Fruit fly (Drosophila melanogaster) whole organism, pupa: ENCODE measurements around the gene Rdh.
A peak's percentile ranks its signal among the peaks of the same experiment; 100 is the strongest.

Experiments used
- CG10348 ChIP-seq: fragments of 200-800 bp; sonication (Bioruptor generic); IDR thresholded peaks from 2 replicates; pipeline ENCODE4 v1.3.6; 2022; ENCODE audit warnings: missing biosample characterization, missing genetic modification characterization
- CG12605 ChIP-seq: fragments of 200-800 bp; sonication (Bioruptor generic); IDR thresholded peaks from 2 replicates; pipeline ENCODE4 v1.3.6; 2022; ENCODE audit warnings: missing biosample characterization, missing genetic modification characterization
- CG13204 ChIP-seq: fragments of 200-800 bp; sonication (Bioruptor generic); optimal IDR thresholded peaks from 2 replicates; lab custom pipeline; 2018; ENCODE audit warnings: missing biosample characterization, mild to moderate bottlenecking, missing genetic modification characterization, moderate library complexity
- CG14655 ChIP-seq: fragments of 200-800 bp; sonication (Bioruptor generic); optimal IDR thresholded peaks from 3 replicates; lab custom pipeline; 2017; ENCODE audit warnings: mild to moderate bottlenecking, missing biosample characterization, missing genetic modification reagents, missing genetic modification characterization
- CG15710 ChIP-seq: fragments of 200-800 bp; sonication (Bioruptor generic); optimal IDR thresholded peaks from 2 replicates; lab custom pipeline; 2018; ENCODE audit warnings: missing biosample characterization, mild to moderate bottlenecking, missing genetic modification characterization, moderate library complexity
- CG17806 ChIP-seq: fragments of 200-800 bp; sonication (Bioruptor generic); optimal IDR thresholded peaks from 2 replicates; lab custom pipeline; 2018; ENCODE audit warnings: missing biosample characterization, mild to moderate bottlenecking, missing genetic modification characterization, moderate library complexity
- CG32121 ChIP-seq: fragments of 200-800 bp; sonication (Bioruptor generic); IDR thresholded peaks from 2 replicates; pipeline ENCODE4 v1.3.6; 2022; ENCODE audit warnings: missing biosample characterization, missing genetic modification characterization
- CG34367 ChIP-seq: fragments of 200-800 bp; sonication (Bioruptor generic); optimal IDR thresholded peaks from 2 replicates; lab custom pipeline; 2018; ENCODE audit warnings: missing biosample characterization, mild to moderate bottlenecking, missing genetic modification characterization
- CG4496 ChIP-seq: fragments of 200-800 bp; sonication (Bioruptor generic); IDR thresholded peaks from 3 replicates; pipeline ENCODE4 v1.3.6; 2022; ENCODE audit warnings: missing biosample characterization, missing genetic modification characterization
- CG8159 ChIP-seq: fragments of 200-800 bp; sonication (Bioruptor generic); optimal IDR thresholded peaks from 3 replicates; lab custom pipeline; 2018; ENCODE audit warnings: missing biosample characterization, mild to moderate bottlenecking, missing genetic modification characterization, moderate library complexity
- CG8301 ChIP-seq: fragments of 200-800 bp; sonication (Bioruptor generic); optimal IDR thresholded peaks from 2 replicates; lab custom pipeline; 2018; ENCODE audit warnings: missing biosample characterization, mild to moderate bottlenecking, missing genetic modification characterization
- CG9948 ChIP-seq: fragments of 200-800 bp; sonication (Bioruptor generic); optimal IDR thresholded peaks from 2 replicates; lab custom pipeline; 2018; ENCODE audit warnings: missing biosample characterization, mild to moderate bottlenecking, missing genetic modification characterization, moderate library complexity
- D1 ChIP-seq: fragments of 200-800 bp; sonication (Bioruptor generic); optimal IDR thresholded peaks from 2 replicates; lab custom pipeline; 2018; ENCODE audit warnings: missing biosample characterization, mild to moderate bottlenecking, missing genetic modification characterization, moderate library complexity
- EcR ChIP-seq: fragments of 200-800 bp; sonication (Bioruptor generic); optimal IDR thresholded peaks from 3 replicates; lab custom pipeline; 2019; ENCODE audit warnings: missing biosample characterization, missing genetic modification characterization, mild to moderate bottlenecking, moderate library complexity, missing genetic modification reagents
- Ets98B ChIP-seq: fragments of 200-800 bp; sonication (Bioruptor generic); IDR thresholded peaks from 2 replicates; pipeline ENCODE4 v1.3.6; 2022; ENCODE audit warnings: missing biosample characterization, missing genetic modification characterization
- Pif1A ChIP-seq: fragments of 200-800 bp; sonication (Bioruptor generic); optimal IDR thresholded peaks from 3 replicates; lab custom pipeline; 2016; ENCODE audit warnings: missing biosample characterization, missing genetic modification characterization
- Pif1B ChIP-seq: fragments of 200-800 bp; sonication (Bioruptor generic); optimal IDR thresholded peaks from 3 replicates; lab custom pipeline; 2016; ENCODE audit warnings: missing biosample characterization, missing genetic modification characterization
- Snoo ChIP-seq: fragments of 200-800 bp; sonication (Bioruptor generic); optimal IDR thresholded peaks from 3 replicates; lab custom pipeline; 2017; ENCODE audit warnings: missing biosample characterization, mild to moderate bottlenecking, missing genetic modification characterization, inconsistent platforms
- fd96Ca ChIP-seq: fragments of 200-800 bp; sonication (Bioruptor generic); IDR thresholded peaks from 3 replicates; pipeline ENCODE4 v1.3.6; 2022; ENCODE audit warnings: missing biosample characterization, missing genetic modification characterization
- gl ChIP-seq: fragments of 200-800 bp; sonication (Bioruptor generic); optimal IDR thresholded peaks from 2 replicates; lab custom pipeline; 2018; ENCODE audit warnings: missing biosample characterization, mild to moderate bottlenecking, missing genetic modification characterization
- rn ChIP-seq: fragments of 200-800 bp; sonication (Bioruptor generic); IDR thresholded peaks from 2 replicates; pipeline ENCODE4 v1.3.6; 2022; ENCODE audit warnings: missing biosample characterization, missing genetic modification characterization

Rdh gene

DNA sequence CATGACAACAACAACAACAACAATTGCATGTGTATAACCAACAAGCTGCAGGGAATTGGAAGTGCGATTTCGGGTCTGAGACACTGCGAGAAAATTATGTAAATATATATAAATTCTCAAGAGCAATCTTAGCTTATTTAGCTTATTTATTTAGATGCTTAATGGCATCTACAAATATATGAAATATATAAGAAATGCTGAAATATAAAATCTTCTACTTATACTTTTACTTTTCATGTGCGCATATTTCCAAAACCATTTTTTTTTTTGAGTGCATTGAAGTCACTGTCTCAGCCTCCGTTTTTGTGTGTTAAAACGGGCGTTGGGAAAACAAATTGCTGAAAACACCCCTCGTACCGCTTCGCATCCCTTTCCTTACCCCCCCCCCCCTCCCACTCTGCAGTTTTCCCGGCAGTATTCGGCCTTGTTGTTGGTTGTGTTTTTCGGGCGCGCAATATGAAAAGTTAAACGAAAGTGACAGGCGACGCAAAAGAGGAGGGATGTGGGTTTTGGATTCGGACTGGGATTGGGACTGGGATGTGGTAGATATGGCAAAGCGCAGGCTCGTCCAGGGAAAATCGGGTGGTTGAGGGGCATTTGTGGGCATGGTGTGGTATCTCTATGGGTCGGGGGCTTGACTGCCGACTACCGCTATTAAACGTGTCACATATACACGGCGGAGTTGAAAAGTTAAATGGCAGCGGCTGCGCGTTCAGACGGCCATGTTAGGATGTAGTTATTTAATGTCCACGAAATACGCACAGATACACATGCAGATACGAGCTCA is 30.1 kb downstream of the Rdh start:
- TF ChIP-seq CG9948 (tag; lab: Kevin White, UChicago) (no peak), CG10348 (GFP tag; lab: Robert Waterston, UW) (no peak), fd96Ca (no peak), CG8159 (no peak), CG14655 (GFP tag; lab: Kevin White, UChicago) (no peak), EcR (GFP tag; lab: Kevin White, UChicago) (no peak)
- TF ChIP-seq, all 21 proteins: peak for 0

DNA sequence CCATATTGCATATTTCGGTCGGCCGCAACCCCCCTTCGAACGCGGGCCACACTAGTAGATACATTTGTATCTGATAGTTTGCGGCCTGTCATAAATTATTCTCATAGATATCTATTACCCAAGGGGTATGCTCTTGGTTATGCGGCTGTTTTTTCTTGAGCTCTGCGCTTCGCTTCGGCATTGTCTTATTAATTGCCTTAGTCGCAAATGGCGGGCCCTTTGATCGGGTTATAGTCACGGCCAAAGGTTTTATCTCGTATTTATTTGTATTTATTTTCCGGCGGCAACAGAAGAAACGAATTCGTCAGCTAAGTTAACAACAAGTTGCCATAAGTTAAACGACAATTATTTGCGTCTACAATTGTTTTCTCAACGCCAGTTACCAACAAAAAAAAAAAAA is 30.8 kb downstream of the Rdh start:
- TF ChIP-seq gl (tag; lab: Kevin White, UChicago) (no peak), Snoo (no peak), CG9948 (tag; lab: Kevin White, UChicago) (no peak), D1 (tag; lab: Kevin White, UChicago) (no peak), CG10348 (GFP tag; lab: Robert Waterston, UW) (no peak), CG17806 (no peak), CG34367 (no peak), CG32121 (no peak), rn (GFP tag; lab: Robert Waterston, UW) (no peak), Pif1B (GFP tag; lab: Kevin White, UChicago) (no peak), CG4496 (GFP tag; lab: Robert Waterston, UW) (no peak), CG15710 (tag; lab: Kevin White, UChicago) (no peak), CG14655 (GFP tag; lab: Kevin White, UChicago) (no peak), Pif1A (GFP tag; lab: Kevin White, UChicago) (no peak)
- TF ChIP-seq, all 21 proteins: peak for 0

DNA sequence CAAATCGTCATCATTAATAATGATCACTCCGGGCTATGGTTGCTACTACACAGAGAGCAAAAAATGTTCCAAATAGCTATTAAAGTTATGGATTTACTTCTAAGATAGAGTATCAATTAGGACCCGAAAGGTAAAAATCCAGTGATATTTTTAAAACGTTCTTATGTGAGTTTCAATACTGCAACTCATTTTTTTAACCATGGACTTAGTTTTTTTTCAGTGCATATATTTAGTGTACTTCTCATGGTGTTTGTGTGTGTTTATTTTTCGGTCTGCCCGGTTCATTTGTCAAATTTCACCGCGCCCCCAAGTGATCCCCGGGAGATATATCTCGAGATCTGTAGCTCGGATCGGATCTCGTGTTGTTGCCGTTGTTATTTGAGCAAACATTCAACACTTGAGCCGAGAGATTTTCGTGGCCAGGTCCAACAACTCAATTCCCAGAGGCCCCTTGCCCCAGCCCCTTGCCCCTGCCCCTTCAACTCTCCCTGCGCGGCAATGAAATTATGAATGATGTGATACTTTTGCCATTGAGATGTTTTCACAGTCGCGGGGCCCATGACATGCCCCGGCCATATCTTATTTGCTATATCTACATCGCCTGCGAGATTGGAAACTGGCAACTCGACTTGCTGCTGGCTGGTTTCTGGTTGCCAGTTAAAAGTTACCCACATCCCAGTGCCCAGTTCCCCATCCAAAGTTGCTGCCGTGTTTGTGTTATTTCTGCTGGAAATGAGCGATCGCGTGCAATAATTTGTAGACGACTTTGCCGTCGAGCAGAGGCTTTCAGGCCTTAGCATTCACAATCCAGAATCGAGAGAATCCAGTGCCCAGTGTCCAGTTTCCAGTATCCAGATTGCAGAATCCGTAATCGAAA is 37.5 kb downstream of the Rdh start:
- no peak for TF ChIP-seq Pif1B (GFP tag; lab: Kevin White, UChicago)
- no peak for TF ChIP-seq Pif1A (GFP tag; lab: Kevin White, UChicago)
- TF ChIP-seq CG17806 = peak; percentile 28
- TF ChIP-seq CG14655 (GFP tag; lab: Kevin White, UChicago) = peak; percentile 22
- peak; percentile 11 for TF ChIP-seq CG9948 (tag; lab: Kevin White, UChicago)
- TF ChIP-seq CG12605 (GFP tag; lab: Robert Waterston, UW) = no peak
- peak; percentile 2 for TF ChIP-seq CG8301 (tag; lab: Kevin White, UChicago)
- TF ChIP-seq CG15710 (tag; lab: Kevin White, UChicago) = peak; percentile 11
- TF ChIP-seq CG32121 = no peak
- TF ChIP-seq CG8159 = peak; percentile 36
- peak; percentile 10 for TF ChIP-seq CG34367

DNA sequence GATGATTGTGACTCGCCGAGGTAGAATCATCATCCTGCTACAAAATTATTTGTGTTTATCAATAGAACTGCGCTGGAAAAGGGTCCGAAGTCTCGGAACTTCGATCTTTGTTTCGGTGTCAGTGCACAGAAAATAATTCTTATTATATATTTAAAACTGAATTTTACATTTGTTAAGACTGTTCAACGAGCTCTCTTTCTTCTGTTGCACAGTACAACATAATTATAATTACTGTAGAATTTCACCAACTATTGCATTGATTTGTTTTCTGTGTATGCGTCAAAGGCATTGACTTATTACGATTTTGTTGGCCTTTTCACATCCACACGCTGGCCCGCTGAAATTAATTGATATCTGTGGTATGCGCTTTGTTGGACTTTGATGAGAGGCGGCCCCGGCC is 38.2 kb downstream of the Rdh start:
- no peak for TF ChIP-seq CG32121
- TF ChIP-seq CG12605 (GFP tag; lab: Robert Waterston, UW) = no peak
- TF ChIP-seq CG14655 (GFP tag; lab: Kevin White, UChicago) = peak; percentile 23
- TF ChIP-seq CG17806 = peak; percentile 27

DNA sequence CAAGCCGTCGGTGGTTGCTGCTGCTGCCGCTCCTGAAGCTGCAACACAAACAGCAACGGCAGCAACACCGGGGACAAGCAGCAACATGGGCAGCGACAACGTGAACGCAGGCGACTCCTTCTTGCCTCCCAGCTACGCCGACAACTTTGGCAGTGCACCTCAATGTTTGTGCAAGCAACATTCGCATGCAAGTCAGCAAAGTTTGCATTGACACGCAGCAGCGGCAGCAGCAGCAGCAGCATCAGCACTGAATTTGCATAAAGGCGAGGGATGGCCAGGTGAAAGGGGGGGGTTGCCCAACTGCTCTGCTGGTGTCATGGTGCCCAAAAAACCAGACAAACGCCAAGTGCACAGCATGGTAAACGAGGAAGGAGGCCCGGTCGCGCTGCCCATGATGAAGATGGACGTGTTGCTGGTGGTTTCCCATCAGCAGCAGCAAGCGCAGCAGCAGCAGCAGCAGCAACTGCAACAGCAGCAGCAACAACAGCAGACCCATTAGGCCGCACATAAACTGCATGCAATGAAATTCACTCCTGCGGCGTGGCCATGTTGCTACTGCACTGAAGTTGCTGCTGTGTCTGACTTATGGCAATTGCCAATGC is 40.1 kb downstream of the Rdh start:
- no peak for TF ChIP-seq D1 (tag; lab: Kevin White, UChicago)
- TF ChIP-seq CG13204 (GFP tag; lab: Kevin White, UChicago) = peak; percentile 20
- TF ChIP-seq Snoo = no peak
- TF ChIP-seq Pif1A (GFP tag; lab: Kevin White, UChicago) = no peak
- TF ChIP-seq Pif1B (GFP tag; lab: Kevin White, UChicago) = no peak

DNA sequence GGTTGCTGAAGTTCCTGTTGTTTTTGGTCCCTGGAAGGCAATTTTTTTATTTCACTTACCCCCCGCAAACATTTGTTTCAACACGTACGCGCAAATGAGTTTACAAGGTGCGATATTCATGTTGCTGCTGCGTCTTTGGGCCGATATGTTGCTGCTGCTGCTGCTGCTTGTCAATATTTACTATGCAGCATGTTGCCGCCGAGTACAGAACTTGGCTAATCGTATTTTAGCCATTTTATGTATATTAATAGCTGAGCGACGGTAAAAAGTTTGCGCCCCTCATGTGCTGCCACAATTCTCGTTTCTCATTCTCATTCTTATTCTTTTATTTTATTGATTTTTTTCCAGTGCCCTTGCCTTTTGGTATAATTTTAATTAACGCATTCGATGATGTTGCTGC is 41.2 kb downstream of the Rdh start:
- TF ChIP-seq Ets98B (no peak), CG8159 (no peak), CG8301 (tag; lab: Kevin White, UChicago) (no peak), EcR (GFP tag; lab: Kevin White, UChicago) (no peak), D1 (tag; lab: Kevin White, UChicago) (no peak), CG9948 (tag; lab: Kevin White, UChicago) (no peak), Pif1B (GFP tag; lab: Kevin White, UChicago) (no peak), CG17806 (no peak), CG34367 (no peak), CG15710 (tag; lab: Kevin White, UChicago) (no peak), CG4496 (GFP tag; lab: Robert Waterston, UW) (no peak), Pif1A (GFP tag; lab: Kevin White, UChicago) (no peak), gl (tag; lab: Kevin White, UChicago) (no peak), CG13204 (GFP tag; lab: Kevin White, UChicago) (no peak)
